Fruit fly (Drosophila melanogaster) whole organism, embryonic: Measurements from ENCODE around the gene not.
A peak's percentile ranks its signal among the peaks of the same experiment; 100 is the strongest.

Experiments
- Asciz ChIP-seq: fragments of 200-800 bp; sonication (Bioruptor generic); optimal IDR thresholded peaks from 2 replicates; lab custom pipeline; 2017; ENCODE audit warnings: missing biosample characterization, mild to moderate bottlenecking, missing genetic modification characterization, missing genetic modification reagents
- Bdp1 ChIP-seq: fragments of 200-800 bp; sonication (Bioruptor generic); optimal IDR thresholded peaks from 3 replicates; lab custom pipeline; 2016; ENCODE audit warnings: missing biosample characterization, missing genetic modification characterization
- Blimp-1 ChIP-seq: fragments of 200-800 bp; sonication (Bioruptor generic); optimal IDR thresholded peaks from 3 replicates; lab custom pipeline; 2018; ENCODE audit warnings: missing biosample characterization, missing genetic modification characterization, mild to moderate bottlenecking, moderate library complexity, missing genetic modification reagents
- CG10462 ChIP-seq: fragments of 200-800 bp; sonication (Bioruptor generic); optimal IDR thresholded peaks from 2 replicates; lab custom pipeline; 2016; ENCODE audit warnings: missing biosample characterization, missing genetic modification characterization
- CG11504 ChIP-seq: fragments of 200-800 bp; sonication (Bioruptor generic); optimal IDR thresholded peaks from 3 replicates; lab custom pipeline; 2019; ENCODE audit warnings: missing biosample characterization, mild to moderate bottlenecking, missing genetic modification characterization, moderate library complexity
- CG11696 ChIP-seq: fragments of 200-800 bp; sonication (Bioruptor generic); IDR thresholded peaks from 2 replicates; pipeline ENCODE4 v1.3.6; 2022; ENCODE audit warnings: missing biosample characterization, missing genetic modification characterization
- CG12155 ChIP-seq: fragments of 200-800 bp; sonication (Bioruptor generic); optimal IDR thresholded peaks from 3 replicates; lab custom pipeline; 2016; ENCODE audit warnings: missing biosample characterization, missing genetic modification characterization
- CG14441 ChIP-seq: fragments of 200-800 bp; sonication (Bioruptor generic); IDR thresholded peaks from 2 replicates; pipeline ENCODE4 v1.3.6; 2022; ENCODE audit warnings: missing biosample characterization, missing genetic modification characterization
- CG14860 ChIP-seq: fragments of 200-800 bp; sonication (Bioruptor generic); IDR thresholded peaks from 3 replicates; pipeline ENCODE4 v1.3.6; 2022; ENCODE audit warnings: missing biosample characterization, missing genetic modification characterization; ENCODE audit not compliant: partially characterized antibody
- CG15479 ChIP-seq: fragments of 200-800 bp; sonication (Bioruptor generic); optimal IDR thresholded peaks from 3 replicates; lab custom pipeline; 2019; ENCODE audit warnings: missing biosample characterization, mild to moderate bottlenecking, missing genetic modification characterization, moderate library complexity
- CG17912 ChIP-seq: fragments of 200-800 bp; sonication (Bioruptor generic); optimal IDR thresholded peaks from 2 replicates; lab custom pipeline; 2018; ENCODE audit warnings: missing biosample characterization, mild to moderate bottlenecking, missing genetic modification characterization
- CG1832 ChIP-seq: fragments of 200-800 bp; sonication (Bioruptor generic); optimal IDR thresholded peaks from 2 replicates; lab custom pipeline; 2017; ENCODE audit warnings: missing biosample characterization, mild to moderate bottlenecking, missing genetic modification characterization, inconsistent platforms
- CG2199 ChIP-seq: fragments of 200-800 bp; sonication (Bioruptor generic); IDR thresholded peaks from 3 replicates; pipeline ENCODE4 v1.3.6; 2022; ENCODE audit warnings: missing biosample characterization, missing genetic modification characterization
- CG2678 ChIP-seq: fragments of 200-800 bp; sonication (Bioruptor generic); optimal IDR thresholded peaks from 3 replicates; lab custom pipeline; 2019; ENCODE audit warnings: missing biosample characterization, mild to moderate bottlenecking, missing genetic modification characterization, moderate library complexity
- CG2712 ChIP-seq: fragments of 200-800 bp; optimal IDR thresholded peaks from 3 replicates; lab custom pipeline; 2019; ENCODE audit warnings: missing biosample characterization, mild to moderate bottlenecking, missing genetic modification characterization, moderate library complexity
- CG3726 ChIP-seq: fragments of 200-800 bp; sonication (Bioruptor generic); IDR thresholded peaks from 3 replicates; pipeline ENCODE4, ENCODE4 v1.3.6; 2022; ENCODE audit warnings: missing biosample characterization, missing genetic modification characterization
- CG4854 ChIP-seq: fragments of 200-800 bp; sonication (Bioruptor generic); optimal IDR thresholded peaks from 2 replicates; lab custom pipeline; 2016; ENCODE audit warnings: missing biosample characterization, missing genetic modification characterization, inconsistent platforms
- CG6791 ChIP-seq: fragments of 200-800 bp; sonication (Bioruptor generic); IDR thresholded peaks from 3 replicates; pipeline ENCODE4 v1.3.6; 2022; ENCODE audit warnings: missing biosample characterization, missing genetic modification characterization; ENCODE audit not compliant: partially characterized antibody
- CG8924 ChIP-seq: fragments of 200-800 bp; optimal IDR thresholded peaks from 3 replicates; lab custom pipeline; 2019; ENCODE audit warnings: missing biosample characterization, mild to moderate bottlenecking, missing genetic modification characterization, moderate library complexity
- CrebB ChIP-seq: fragments of 200-800 bp; sonication (Bioruptor generic); optimal IDR thresholded peaks from 3 replicates; lab custom pipeline; 2018; ENCODE audit warnings: missing biosample characterization, mild to moderate bottlenecking, missing genetic modification characterization
- Deaf1 ChIP-seq: fragments of 200-800 bp; optimal IDR thresholded peaks from 3 replicates; lab custom pipeline; 2019; ENCODE audit warnings: missing biosample characterization, mild to moderate bottlenecking, missing genetic modification characterization, moderate library complexity
- Doc2 ChIP-seq: fragments of 200-800 bp; sonication (Bioruptor generic); IDR thresholded peaks from 2 replicates; pipeline ENCODE4 v1.3.6; 2022; ENCODE audit warnings: missing biosample characterization, missing genetic modification characterization
- HLH54F ChIP-seq: fragments of 200-800 bp; sonication (Bioruptor generic); optimal IDR thresholded peaks from 3 replicates; lab custom pipeline; 2016; ENCODE audit warnings: missing biosample characterization, missing genetic modification characterization
- Hey ChIP-seq: fragments of 200-800 bp; sonication (Bioruptor generic); optimal IDR thresholded peaks from 3 replicates; lab custom pipeline; 2018; ENCODE audit warnings: missing biosample characterization, mild to moderate bottlenecking, missing genetic modification characterization
- Hmr ChIP-seq: fragments of 200-800 bp; sonication (Bioruptor generic); optimal IDR thresholded peaks from 3 replicates; lab custom pipeline; 2017; ENCODE audit warnings: mild to moderate bottlenecking, missing biosample characterization, missing genetic modification reagents, missing genetic modification characterization
- Med ChIP-seq: fragments of 200-800 bp; sonication (Bioruptor generic); peaks from one replicate; lab custom pipeline; 2016; ENCODE audit warnings: missing biosample characterization, missing genetic modification characterization, mild to moderate bottlenecking, inconsistent platforms, moderate library complexity
- Opbp ChIP-seq: fragments of 200-800 bp; sonication (Bioruptor generic); IDR thresholded peaks from 3 replicates; pipeline ENCODE4 v1.3.6; 2022; ENCODE audit warnings: missing biosample characterization, missing genetic modification characterization; ENCODE audit not compliant: partially characterized antibody
- Pdp1 ChIP-seq, 2 experiments: fragments of 200-800 bp; sonication (Bioruptor generic); optimal IDR thresholded peaks; 3 replicates each; lab custom pipeline; 2016; ENCODE audit warnings: missing biosample characterization in 2 of 2, missing genetic modification characterization in 2 of 2, mild to moderate bottlenecking in 1 of 2, moderate library complexity in 1 of 2
- Trl ChIP-seq, 3 experiments: fragments of >200 bp in 2 of 3; fragments of 200-800 bp in 1 of 3; sonication (Bioruptor generic) in 1 of 3; optimal IDR thresholded peaks; 2 replicates in 1 of 3; 3 replicates in 2 of 3; lab custom pipeline; 2016 to 2017; ENCODE audit warnings: missing biosample characterization in 1 of 3, missing genetic modification characterization in 1 of 3
- crol ChIP-seq: fragments of 200-800 bp; sonication (Bioruptor generic); IDR thresholded peaks from 2 replicates; pipeline ENCODE4 v1.3.6; 2022; ENCODE audit warnings: missing biosample characterization, missing genetic modification characterization
- gsb-n ChIP-seq: fragments of 200-800 bp; sonication (Bioruptor generic); optimal IDR thresholded peaks from 3 replicates; lab custom pipeline; 2018; ENCODE audit warnings: missing biosample characterization, mild to moderate bottlenecking, missing genetic modification characterization
- h ChIP-seq: fragments of >200 bp; optimal IDR thresholded peaks from 2 replicates; lab custom pipeline; 2017
- hbn ChIP-seq: fragments of 200-800 bp; sonication (Bioruptor generic); IDR thresholded peaks from 2 replicates; pipeline ENCODE4 v1.3.6; 2022; ENCODE audit warnings: missing biosample characterization, missing genetic modification characterization; ENCODE audit not compliant: partially characterized antibody
- jumu ChIP-seq: fragments of 200-800 bp; sonication (Bioruptor generic); optimal IDR thresholded peaks from 3 replicates; lab custom pipeline; 2016; ENCODE audit warnings: missing biosample characterization, missing genetic modification characterization
- kah ChIP-seq: fragments of 200-800 bp; sonication (Bioruptor generic); optimal IDR thresholded peaks from 2 replicates; lab custom pipeline; 2018; ENCODE audit warnings: missing biosample characterization, mild to moderate bottlenecking, missing genetic modification characterization
- kni ChIP-seq: fragments of 200-800 bp; sonication (Bioruptor generic); optimal IDR thresholded peaks from 3 replicates; lab custom pipeline; 2017; ENCODE audit warnings: mild to moderate bottlenecking, missing biosample characterization, missing genetic modification reagents, missing genetic modification characterization
- lov ChIP-seq, 2 experiments: fragments of 200-800 bp in 1 of 2; fragments of >200 bp in 1 of 2; sonication (Bioruptor generic) in 1 of 2; IDR thresholded peaks in 1 of 2; optimal IDR thresholded peaks in 1 of 2; 2 replicates in 1 of 2; 3 replicates in 1 of 2; pipeline versions ENCODE4 v1.3.6 to Lab custom; 2017 to 2022; ENCODE audit warnings: missing biosample characterization in 1 of 2, missing genetic modification characterization in 1 of 2
- phol ChIP-seq: fragments of 200-800 bp; sonication (Bioruptor generic); optimal IDR thresholded peaks from 3 replicates; lab custom pipeline; 2018; ENCODE audit warnings: missing biosample characterization, mild to moderate bottlenecking, missing genetic modification characterization, moderate library complexity
- psq ChIP-seq: fragments of 200-800 bp; sonication (Bioruptor generic); optimal IDR thresholded peaks from 2 replicates; lab custom pipeline; 2017; ENCODE audit warnings: missing biosample characterization, missing genetic modification characterization
- sens ChIP-seq: fragments of 200-800 bp; sonication (Bioruptor generic); peaks from one replicate; lab custom pipeline; 2016; ENCODE audit warnings: missing biosample characterization, missing genetic modification characterization
- seq ChIP-seq: fragments of 200-800 bp; sonication (Bioruptor generic); IDR thresholded peaks from 2 replicates; pipeline ENCODE4 v1.3.6; 2022; ENCODE audit warnings: missing biosample characterization, missing genetic modification characterization
- shn ChIP-seq: fragments of 200-800 bp; sonication (Bioruptor generic); optimal IDR thresholded peaks from 3 replicates; lab custom pipeline; 2016; ENCODE audit warnings: missing biosample characterization, missing genetic modification characterization
- slbo ChIP-seq: fragments of 200-800 bp; sonication (Bioruptor generic); IDR thresholded peaks from 2 replicates; pipeline ENCODE4 v1.3.6; 2022; ENCODE audit warnings: missing biosample characterization, missing genetic modification characterization
- sna ChIP-seq: fragments of 200-800 bp; sonication (Bioruptor generic); IDR thresholded peaks from 2 replicates; pipeline ENCODE4 v1.3.6; 2022; ENCODE audit warnings: missing biosample characterization, missing genetic modification characterization; ENCODE audit not compliant: partially characterized antibody
- sqz ChIP-seq: fragments of 200-800 bp; sonication (Bioruptor generic); optimal IDR thresholded peaks from 3 replicates; lab custom pipeline; 2018; ENCODE audit warnings: missing biosample characterization, mild to moderate bottlenecking, missing genetic modification characterization
- vvl ChIP-seq: fragments of 200-800 bp; sonication (Bioruptor generic); IDR thresholded peaks from 2 replicates; pipeline ENCODE4 v1.3.6; 2022; ENCODE audit warnings: missing biosample characterization, missing genetic modification characterization
- wdn ChIP-seq: fragments of 200-800 bp; sonication (Bioruptor generic); IDR thresholded peaks from 2 replicates; pipeline ENCODE4 v1.3.6; 2022; ENCODE audit warnings: missing biosample characterization, missing genetic modification characterization

Gene not

dm6 chr3L:18628458-18628857 is 6.5 kb upstream of the not start (continued):
- TF ChIP-seq CG17912 (no peak), Hey (tag; lab: Kevin White, UChicago) (no peak), Med (GFP tag; lab: Kevin White, UChicago) (peak; percentile 38), Blimp-1 (GFP tag; lab: Kevin White, UChicago) (no peak), CrebB (no peak), seq (no peak), CG3726 (GFP tag; lab: Robert Waterston, UW) (no peak), Asciz (GFP tag; lab: Kevin White, UChicago) (no peak), CG11696 (GFP tag; lab: Robert Waterston, UW) (no peak), vvl (GFP tag; lab: Robert Waterston, UW) (peak; percentile 82), Hmr (no peak), kah (GFP tag; lab: Kevin White, UChicago) (no peak), CG2712 (tag; lab: Kevin White, UChicago) (no peak), psq (GFP tag; lab: Kevin White, UChicago) (no peak), CG14860 (no peak), CG2678 (tag; lab: Kevin White, UChicago) (no peak)

DNA sequence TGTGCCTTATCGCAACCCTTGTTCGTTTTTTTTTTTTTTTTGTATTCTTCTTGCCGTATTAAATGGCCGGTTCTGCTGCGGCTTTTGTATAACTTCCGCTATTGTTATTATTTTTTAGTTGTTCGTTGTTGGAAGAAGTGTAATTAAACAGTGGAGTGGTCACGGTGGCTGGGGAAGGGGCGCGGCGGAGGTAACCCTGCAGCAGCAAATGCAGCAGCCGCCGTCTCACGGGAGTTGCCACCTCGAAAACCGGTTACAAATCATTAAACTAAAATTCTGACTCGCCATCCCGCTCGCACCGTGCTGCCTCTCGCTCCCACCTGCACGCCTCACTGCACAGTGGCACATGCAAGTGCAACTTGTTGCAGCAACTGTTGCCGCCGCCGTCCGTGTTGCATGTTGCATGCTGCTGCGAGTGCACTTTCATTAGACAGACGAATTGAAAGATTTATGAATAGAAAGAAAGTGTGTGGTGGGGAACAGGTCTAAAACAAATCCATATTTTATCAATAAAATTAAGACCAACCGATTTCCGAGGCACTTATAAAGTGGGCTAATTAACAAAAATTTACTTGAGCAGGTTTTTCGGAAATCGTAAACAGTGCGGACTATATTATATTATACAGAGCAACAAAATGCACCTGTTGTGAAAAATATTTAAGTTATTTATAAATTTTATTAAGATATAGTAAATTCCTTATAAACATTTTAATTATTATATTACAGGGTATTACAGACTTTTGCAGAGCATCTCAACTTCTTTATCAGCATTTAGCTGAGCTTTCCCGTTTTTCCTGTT is 5.9 kb upstream of the not start:
- TF ChIP-seq CG2199 (GFP tag; lab: Robert Waterston, UW) (peak; percentile 86; the same call in 2 of the 3 replicates), slbo (GFP tag; lab: Robert Waterston, UW) (peak; percentile 13; the same call in 1 of the 2 replicates), phol (tag; lab: Kevin White, UChicago) (no peak), wdn (no peak), sens (GFP tag; lab: Kevin White, UChicago) (peak; percentile 31), Bdp1 (GFP tag; lab: Kevin White, UChicago) (no peak), h (lab: Kevin White, UChicago) (no peak), lov (optimal IDR thresholded peaks at IDR 0.05; lab: Kevin White, UChicago) (no peak), lov (GFP tag; IDR thresholded peaks at IDR 0.05; lab: Robert Waterston, UW) (0 out of 3 replicates have a peak, but pooled peaks have one; percentile 30), CG14441 (0 out of 2 replicates have a peak, but pooled peaks have one; percentile 12), CG10462 (GFP tag; lab: Kevin White, UChicago) (no peak), sqz (peak; percentile 64), CG6791 (GFP tag; lab: Robert Waterston, UW) (peak; percentile 12; the same call in 1 of the 3 replicates), sna (GFP tag; lab: Robert Waterston, UW) (0 out of 2 replicates have a peak, but pooled peaks have one; percentile 39), CG1832 (peak; percentile 80), gsb-n (tag; lab: Kevin White, UChicago) (no peak), Deaf1 (tag; lab: Kevin White, UChicago) (no peak), CG12155 (GFP tag; lab: Kevin White, UChicago) (no peak), HLH54F (GFP tag; lab: Kevin White, UChicago) (no peak), Doc2 (GFP tag; lab: Robert Waterston, UW) (no peak), shn (GFP tag; lab: Kevin White, UChicago) (no peak), CG11504 (tag; lab: Kevin White, UChicago) (peak; percentile 88), kni (peak; percentile 50), crol (GFP tag; lab: Robert Waterston, UW) (peak; percentile 90), Pdp1 (GFP tag; optimal IDR thresholded peaks at IDR 0.05; lab: Kevin White, UChicago) (peak in 1 of 2 experiments; percentile 6), CG15479 (peak; percentile 50), Opbp (GFP tag; lab: Robert Waterston, UW) (0 out of 3 replicates have a peak, but pooled peaks have one; percentile 7), Trl (optimal IDR thresholded peaks at IDR 0.05; lab: Kevin White, UChicago) (no peak), Trl (GFP tag; optimal IDR thresholded peaks at IDR 0.05; lab: Kevin White, UChicago) (no peak), hbn (GFP tag; lab: Robert Waterston, UW) (0 out of 2 replicates have a peak, but pooled peaks have one; percentile 14), CG8924 (tag; lab: Kevin White, UChicago) (peak; percentile 31), kah (GFP tag; lab: Kevin White, UChicago) (peak; percentile 36), jumu (GFP tag; lab: Kevin White, UChicago) (no peak), CG4854 (GFP tag; lab: Kevin White, UChicago) (no peak)
